Fruit fly (Drosophila melanogaster) whole organism, prepupa: ENCODE results near the gene Or33b.

ENCODE experiments used
- CG10669 ChIP-seq: fragments of 200-800 bp; sonication (Bioruptor generic); optimal IDR thresholded peaks from 3 replicates; lab custom pipeline; 2018; ENCODE audit warnings: missing biosample characterization, mild to moderate bottlenecking, missing genetic modification characterization, moderate library complexity
- CG11902 ChIP-seq: fragments of 200-800 bp; sonication (Bioruptor generic); optimal IDR thresholded peaks from 3 replicates; lab custom pipeline; 2016; ENCODE audit warnings: missing biosample characterization, missing genetic modification characterization
- CG15336 ChIP-seq: fragments of 200-800 bp; sonication (Bioruptor generic); IDR thresholded peaks from 2 replicates; pipeline ENCODE4 v1.3.6; 2022; ENCODE audit warnings: missing biosample characterization, missing genetic modification characterization
- CG32006 ChIP-seq: fragments of 200-800 bp; sonication (Bioruptor generic); optimal IDR thresholded peaks from 3 replicates; lab custom pipeline; 2017; ENCODE audit warnings: missing biosample characterization, mild to moderate bottlenecking, missing genetic modification characterization
- CG3919 ChIP-seq: fragments of 200-800 bp; sonication (Bioruptor generic); optimal IDR thresholded peaks from 3 replicates; lab custom pipeline; 2016; ENCODE audit warnings: missing biosample characterization, missing genetic modification characterization
- CG4318 ChIP-seq: fragments of 200-800 bp; sonication (Bioruptor generic); optimal IDR thresholded peaks from 3 replicates; lab custom pipeline; 2017; ENCODE audit warnings: missing biosample characterization, mild to moderate bottlenecking, missing genetic modification characterization
- CG6276 ChIP-seq: fragments of 200-800 bp; sonication (Bioruptor generic); optimal IDR thresholded peaks from 2 replicates; lab custom pipeline; 2017; ENCODE audit warnings: missing biosample characterization, mild to moderate bottlenecking, missing genetic modification characterization
- Eip78C ChIP-seq: fragments of 200-800 bp; sonication (Bioruptor generic); peaks from one replicate; lab custom pipeline; 2016; ENCODE audit warnings: missing biosample characterization, missing genetic modification characterization
- Hr38 ChIP-seq: sonication (Bioruptor generic); optimal IDR thresholded peaks from 2 replicates; lab custom pipeline; 2016; ENCODE audit warnings: missing biosample characterization, missing genetic modification characterization
- Met ChIP-seq: fragments of 200-800 bp; sonication (Bioruptor generic); optimal IDR thresholded peaks from 3 replicates; lab custom pipeline; 2016; ENCODE audit warnings: missing biosample characterization, missing genetic modification characterization
- Sox102F ChIP-seq: fragments of 200-800 bp; sonication (Bioruptor generic); optimal IDR thresholded peaks from 2 replicates; lab custom pipeline; 2016; ENCODE audit warnings: missing biosample characterization, mild to moderate bottlenecking, missing genetic modification characterization
- Sox15 ChIP-seq: fragments of 200-800 bp; sonication (Bioruptor generic); optimal IDR thresholded peaks from 3 replicates; lab custom pipeline; 2016; ENCODE audit warnings: missing biosample characterization, missing genetic modification characterization
- acj6 ChIP-seq: fragments of 200-800 bp; sonication (Bioruptor generic); optimal IDR thresholded peaks from 3 replicates; lab custom pipeline; 2016; ENCODE audit warnings: missing biosample characterization, missing genetic modification characterization
- eg ChIP-seq: fragments of 200-800 bp; sonication (Bioruptor generic); IDR thresholded peaks from 3 replicates; pipeline ENCODE4 v1.3.6; 2022; ENCODE audit warnings: missing biosample characterization, missing genetic modification characterization
- fd59A ChIP-seq: fragments of 200-800 bp; sonication (Bioruptor generic); optimal IDR thresholded peaks from 2 replicates; lab custom pipeline; 2017; ENCODE audit warnings: missing biosample characterization, mild to moderate bottlenecking, missing genetic modification characterization, missing genetic modification reagents
- salr ChIP-seq, 2 experiments: fragments of 200-800 bp; sonication (Bioruptor generic); optimal IDR thresholded peaks; 3 replicates each; lab custom pipeline; 2016 to 2018; ENCODE audit warnings: missing biosample characterization in 2 of 2, missing genetic modification characterization in 2 of 2, mild to moderate bottlenecking in 1 of 2
- svp ChIP-seq: fragments of 200-800 bp; sonication (Bioruptor generic); peaks from one replicate; lab custom pipeline; 2016; ENCODE audit warnings: missing biosample characterization, missing genetic modification characterization
- topi ChIP-seq: fragments of 200-800 bp; sonication (Bioruptor generic); optimal IDR thresholded peaks from 3 replicates; lab custom pipeline; 2016; ENCODE audit warnings: missing biosample characterization, missing genetic modification characterization
- vri ChIP-seq: fragments of 200-800 bp; sonication (Bioruptor generic); optimal IDR thresholded peaks from 3 replicates; lab custom pipeline; 2016; ENCODE audit warnings: missing biosample characterization, mild to moderate bottlenecking, missing genetic modification characterization

The Or33b gene

dm6 chr2L:11976955-11977354 lies 41.0 kb downstream of the Or33b start (continued):
- TF ChIP-seq Sox102F (GFP tag; lab: Kevin White, UChicago) (no peak), CG3919 (GFP tag; lab: Kevin White, UChicago) (no peak)

- TF ChIP-seq fd59A (GFP tag; lab: Kevin White, UChicago) (no peak), CG15336 (GFP tag; lab: Robert Waterston, UW) (no peak), Sox15 (no peak), CG6276 (GFP tag; lab: Kevin White, UChicago) (no peak), eg (GFP tag; lab: Robert Waterston, UW) (no peak), Met (GFP tag; lab: Kevin White, UChicago) (no peak), Hr38 (GFP tag; lab: Kevin White, UChicago) (no peak), topi (GFP tag; lab: Kevin White, UChicago) (no peak), svp (GFP tag; lab: Kevin White, UChicago) (no peak), salr (GFP tag; optimal IDR thresholded peaks at IDR 0.05; lab: Kevin White, UChicago) (no peak)
These were observed 41.7 kb downstream of the Or33b start for dm6 chr2L:11977721-11978120.

- TF ChIP-seq CG32006 = peak; percentile 20
- TF ChIP-seq CG10669 (GFP tag; lab: Kevin White, UChicago) = no peak
- TF ChIP-seq CG4318 = no peak
- peak; percentile 0 for TF ChIP-seq acj6 (GFP tag; lab: Kevin White, UChicago)
These were observed 44.1 kb downstream of the Or33b start for dm6 chr2L:11980075-11980474.

- TF ChIP-seq vri = no peak
- TF ChIP-seq acj6 (GFP tag; lab: Kevin White, UChicago) = no peak
- peak; percentile 52 for TF ChIP-seq Eip78C (GFP tag; lab: Kevin White, UChicago)
- no peak for TF ChIP-seq CG11902 (GFP tag; lab: Kevin White, UChicago)
- TF ChIP-seq, all 60 proteins: peak for 1
These were observed 45.2 kb downstream of the Or33b start, which contains the start of gene CG16965 for dm6 chr2L:11981210-11981609. Gene CG16965 (plus strand): TSS chr2L:11981591.
